Worm (Caenorhabditis elegans) whole organism, dauer: ENCODE results near the gene M01B2.10.
"Not testable (repeated sequence)": the region's sequence is repeated elsewhere in the genome, so short reads cannot be mapped to it uniquely, and the experiment has no call there.

ENCODE experiments used
- unc-62 ChIP-seq: sonication (generic microtip); optimal IDR thresholded peaks from 2 replicates; lab custom pipeline; 2017; ENCODE audit warnings: missing biosample characterization, missing genetic modification reagents, missing genetic modification characterization

Gene M01B2.10

ce11 chrV:15267405-15267804 lies 5.2 kb upstream of the M01B2.10 start, which contains the start of gene T10H4.13:
Gene T10H4.13 (minus strand): TSS chrV:15267505.
- TF ChIP-seq unc-62 (GFP tag; lab: Kevin White, UChicago), result no peak

ce11 chrV:15265814-15266213 lies 3.6 kb upstream of the M01B2.10 start, which contains the start of gene M01B2.13:
Gene M01B2.13 (minus strand): TSS chrV:15265914.
- no peak for TF ChIP-seq unc-62 (GFP tag; lab: Kevin White, UChicago)

ce11 chrV:15264131-15264530 lies 1.9 kb upstream of the M01B2.10 start, which contains the start of gene M01B2.12:
Gene M01B2.12 (minus strand): TSS chrV:15264231.
- no peak for TF ChIP-seq unc-62 (GFP tag; lab: Kevin White, UChicago)

- no peak for TF ChIP-seq unc-62 (GFP tag; lab: Kevin White, UChicago)
These were observed 2.3 kb downstream of the M01B2.10 start, which contains the start of gene M01B2.8 for ce11 chrV:15259904-15260303. Gene M01B2.8 (plus strand): TSS chrV:15260204.

ce11 chrV:15259049-15259448 lies 3.2 kb downstream of the M01B2.10 start, which contains the start of gene srsx-37:
Gene srsx-37 (minus strand): TSS chrV:15259149.
- TF ChIP-seq unc-62 (GFP tag; lab: Kevin White, UChicago), result no peak

- TF ChIP-seq unc-62 (GFP tag; lab: Kevin White, UChicago), result not testable (repeated sequence)
These were observed 5.6 kb downstream of the M01B2.10 start, which contains the start of gene srsx-39 for ce11 chrV:15256669-15257068. Gene srsx-39 (minus strand): TSS chrV:15256769.

- TF ChIP-seq unc-62 (GFP tag; lab: Kevin White, UChicago), result no peak
These were observed 8.7 kb downstream of the M01B2.10 start, which contains the start of gene srbc-75 for ce11 chrV:15253529-15253928. Gene srbc-75 (plus strand): TSS chrV:15253829.

ce11 chrV:15252082-15252481 lies 10.2 kb downstream of the M01B2.10 start, which contains the start of gene srbc-76:
Gene srbc-76 (plus strand): TSS chrV:15252382.
- no peak for TF ChIP-seq unc-62 (GFP tag; lab: Kevin White, UChicago)

- TF ChIP-seq unc-62 (GFP tag; lab: Kevin White, UChicago), result not testable (repeated sequence)
These were observed 11.9 kb downstream of the M01B2.10 start, which contains the start of gene srd-28 for ce11 chrV:15250304-15250703. Gene srd-28 (plus strand): TSS chrV:15250604.

- TF ChIP-seq unc-62 (GFP tag; lab: Kevin White, UChicago), result no peak
These were observed 17.8 kb downstream of the M01B2.10 start, which contains the start of gene kin-30 for ce11 chrV:15244456-15244855. Gene kin-30 (plus strand): TSS chrV:15244756.

ce11 chrV:15241259-15241658 lies 21.0 kb downstream of the M01B2.10 start, which contains the start of gene chil-12:
Gene chil-12 (plus strand): TSS chrV:15241559.
- no peak for TF ChIP-seq unc-62 (GFP tag; lab: Kevin White, UChicago)

ce11 chrV:15240215-15240614 lies 22.0 kb downstream of the M01B2.10 start, which contains the start of gene srw-11:
Gene srw-11 (minus strand): TSS chrV:15240315.
- TF ChIP-seq unc-62 (GFP tag; lab: Kevin White, UChicago), result no peak

- TF ChIP-seq unc-62 (GFP tag; lab: Kevin White, UChicago), result no peak
These were observed 23.7 kb downstream of the M01B2.10 start, which contains the start of gene srw-12 for ce11 chrV:15238552-15238951. Gene srw-12 (minus strand): TSS chrV:15238652.

- TF ChIP-seq unc-62 (GFP tag; lab: Kevin White, UChicago), result no peak
These were observed 26.6 kb downstream of the M01B2.10 start, which contains the start of gene nhr-164 for ce11 chrV:15235661-15236060. Gene nhr-164 (minus strand): TSS chrV:15235761.

ce11 chrV:15232200-15232599 lies 30.0 kb downstream of the M01B2.10 start, which contains the start of gene srw-13:
Gene srw-13 (plus strand): TSS chrV:15232500.
- no peak for TF ChIP-seq unc-62 (GFP tag; lab: Kevin White, UChicago)

- no peak for TF ChIP-seq unc-62 (GFP tag; lab: Kevin White, UChicago)
These were observed 32.0 kb downstream of the M01B2.10 start, which contains the start of gene srw-15 for ce11 chrV:15230243-15230642. Gene srw-15 (plus strand): TSS chrV:15230543.

ce11 chrV:15226206-15226605 lies 36.0 kb downstream of the M01B2.10 start:
- TF ChIP-seq unc-62 (GFP tag; lab: Kevin White, UChicago), result no peak
